Worm (Caenorhabditis elegans) whole organism, young adult: ENCODE results near the gene F17C11.26.

Experiments
- B0019.2 ChIP-seq: fragments of 200-800 bp; sonication (Bioruptor generic); conservative IDR thresholded peaks from 2 replicates; pipeline ENCODE4 v1.3.6; 2022; ENCODE audit warnings: missing genetic modification reagents, missing genetic modification characterization, missing compliant biosample characterization
- B0336.3 ChIP-seq: fragments of 200-800 bp; sonication (Bioruptor generic); IDR thresholded peaks from 2 replicates; pipeline ENCODE4 v1.3.6; 2022; ENCODE audit warnings: missing genetic modification characterization, missing compliant biosample characterization
- Y53F4B.3 ChIP-seq: fragments of 200-800 bp; sonication (Bioruptor generic); IDR thresholded peaks from 2 replicates; pipeline ENCODE4 v1.3.6; 2022; ENCODE audit warnings: missing genetic modification reagents, missing genetic modification characterization, missing compliant biosample characterization
- aptf-3 ChIP-seq: fragments of 200-800 bp; sonication (Bioruptor generic); IDR thresholded peaks from 2 replicates; pipeline ENCODE4 v1.3.6; 2022; ENCODE audit warnings: missing genetic modification characterization, missing compliant biosample characterization
- ets-4 ChIP-seq: fragments of 200-800 bp; sonication (Bioruptor generic); optimal IDR thresholded peaks from 2 replicates; lab custom pipeline; 2018; ENCODE audit warnings: mild to moderate bottlenecking, missing genetic modification characterization, missing compliant biosample characterization
- madf-6 ChIP-seq: fragments of 200-800 bp; sonication (Bioruptor generic); IDR thresholded peaks from 2 replicates; pipeline ENCODE4 v1.3.6; 2022; ENCODE audit warnings: missing genetic modification reagents, missing genetic modification characterization, missing compliant biosample characterization
- nfyb-1 ChIP-seq: fragments of 200-800 bp; sonication (Bioruptor generic); IDR thresholded peaks from 2 replicates; pipeline ENCODE4 v1.3.6; 2022; ENCODE audit warnings: missing genetic modification reagents, missing genetic modification characterization, missing compliant biosample characterization
- repo-1 ChIP-seq: sonication (generic microtip); optimal IDR thresholded peaks from 2 replicates; lab custom pipeline; 2017; ENCODE audit warnings: mild to moderate bottlenecking, missing genetic modification characterization, missing compliant biosample characterization
- sea-2 ChIP-seq: fragments of 200-800 bp; sonication (Bioruptor generic); IDR thresholded peaks from 2 replicates; pipeline ENCODE4 v1.3.6; 2022; ENCODE audit warnings: missing genetic modification characterization, missing compliant biosample characterization
- snpc-1.1 ChIP-seq: sonication (generic microtip); optimal IDR thresholded peaks from 2 replicates; lab custom pipeline; 2017; ENCODE audit warnings: missing genetic modification characterization, mild to moderate bottlenecking, missing compliant biosample characterization, antibody characterized with exemption, moderate library complexity, missing genotype, missing genetic modification reagents; ENCODE audit not compliant: insufficient read depth
- tbp1 ChIP-seq: fragments of 200-800 bp; sonication (Bioruptor generic); optimal IDR thresholded peaks from 2 replicates; lab custom pipeline; 2018; ENCODE audit warnings: mild to moderate bottlenecking, missing genetic modification characterization, missing compliant biosample characterization

DNA sequence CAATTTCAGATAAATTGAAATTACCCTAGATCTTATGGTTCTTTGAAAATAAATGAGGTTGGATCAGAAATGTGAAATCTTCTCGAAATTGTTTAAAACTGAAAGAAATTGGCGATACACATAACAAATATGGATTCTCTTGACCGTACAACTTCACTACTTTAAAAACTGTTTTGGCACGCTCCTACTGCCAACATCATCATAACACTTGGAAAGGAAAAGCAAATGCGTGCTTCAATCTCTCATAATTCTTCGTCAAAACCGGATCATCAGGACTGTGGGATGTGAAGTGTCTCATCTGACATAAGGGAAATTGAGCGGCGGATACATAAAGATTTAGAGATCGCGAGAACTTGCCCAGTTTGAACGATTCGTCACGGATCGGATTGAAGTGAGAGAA is 43.1 kb upstream of the F17C11.26 start, which contains the start of gene F32D8.7:
- TF ChIP-seq sea-2 (GFP tag; lab: Robert Waterston, UW) (no peak), Y53F4B.3 (GFP tag; lab: Robert Waterston, UW) (no peak), ets-4 (GFP tag; lab: Kevin White, UChicago) (no peak), repo-1 (no peak), madf-6 (GFP tag; lab: Robert Waterston, UW) (no peak), nfyb-1 (GFP tag; lab: Robert Waterston, UW) (no peak), aptf-3 (GFP tag; lab: Robert Waterston, UW) (no peak), B0336.3 (GFP tag; lab: Robert Waterston, UW) (no peak), snpc-1.1 (tag; lab: Kevin White, UChicago) (no peak), B0019.2 (GFP tag; lab: Robert Waterston, UW) (no peak), tbp1 (GFP tag; lab: Kevin White, UChicago) (no peak)
